Fruit fly (Drosophila melanogaster) whole organism, prepupa: ENCODE data around the gene CG13857.
A peak's percentile ranks its signal among the peaks of the same experiment; 100 is the strongest.

Experiments
- Blimp-1 ChIP-seq: fragments of 200-800 bp; sonication (Bioruptor generic); optimal IDR thresholded peaks from 3 replicates; lab custom pipeline; 2017; ENCODE audit warnings: missing biosample characterization, missing genetic modification characterization, mild to moderate bottlenecking, moderate library complexity, missing genetic modification reagents
- CG11294 ChIP-seq: fragments of 200-800 bp; sonication (Bioruptor generic); IDR thresholded peaks from 2 replicates; pipeline ENCODE4 v1.3.6; 2022; ENCODE audit warnings: missing biosample characterization, missing genetic modification characterization
- CG11902 ChIP-seq: fragments of 200-800 bp; sonication (Bioruptor generic); optimal IDR thresholded peaks from 3 replicates; lab custom pipeline; 2016; ENCODE audit warnings: missing biosample characterization, missing genetic modification characterization
- CG15336 ChIP-seq: fragments of 200-800 bp; sonication (Bioruptor generic); IDR thresholded peaks from 2 replicates; pipeline ENCODE4 v1.3.6; 2022; ENCODE audit warnings: missing biosample characterization, missing genetic modification characterization
- CG1621 ChIP-seq: fragments of 200-800 bp; sonication (Bioruptor generic); optimal IDR thresholded peaks from 3 replicates; lab custom pipeline; 2018; ENCODE audit warnings: missing biosample characterization, mild to moderate bottlenecking, missing genetic modification characterization
- CG16779 ChIP-seq: fragments of 200-800 bp; sonication (Bioruptor generic); optimal IDR thresholded peaks from 3 replicates; lab custom pipeline; 2017; ENCODE audit warnings: missing biosample characterization, mild to moderate bottlenecking, missing genetic modification characterization
- CG3032 ChIP-seq: fragments of 200-800 bp; optimal IDR thresholded peaks from 2 replicates; lab custom pipeline; 2019; ENCODE audit warnings: missing biosample characterization, mild to moderate bottlenecking, missing genetic modification characterization, moderate library complexity
- CG31627 ChIP-seq: fragments of 200-800 bp; sonication (Bioruptor generic); optimal IDR thresholded peaks from 3 replicates; lab custom pipeline; 2016; ENCODE audit warnings: missing biosample characterization, missing genetic modification characterization
- CG32006 ChIP-seq: fragments of 200-800 bp; sonication (Bioruptor generic); optimal IDR thresholded peaks from 3 replicates; lab custom pipeline; 2017; ENCODE audit warnings: missing biosample characterization, mild to moderate bottlenecking, missing genetic modification characterization
- CG34406 ChIP-seq: fragments of 200-800 bp; sonication (Bioruptor generic); optimal IDR thresholded peaks from 3 replicates; lab custom pipeline; 2016; ENCODE audit warnings: missing biosample characterization, missing genetic modification characterization
- CG3919 ChIP-seq: fragments of 200-800 bp; sonication (Bioruptor generic); optimal IDR thresholded peaks from 3 replicates; lab custom pipeline; 2016; ENCODE audit warnings: missing biosample characterization, missing genetic modification characterization
- CG4318 ChIP-seq: fragments of 200-800 bp; sonication (Bioruptor generic); optimal IDR thresholded peaks from 3 replicates; lab custom pipeline; 2017; ENCODE audit warnings: missing biosample characterization, mild to moderate bottlenecking, missing genetic modification characterization
- CG6276 ChIP-seq: fragments of 200-800 bp; sonication (Bioruptor generic); optimal IDR thresholded peaks from 2 replicates; lab custom pipeline; 2017; ENCODE audit warnings: missing biosample characterization, mild to moderate bottlenecking, missing genetic modification characterization
- CG6792 ChIP-seq: fragments of 200-800 bp; sonication (Bioruptor generic); optimal IDR thresholded peaks from 3 replicates; lab custom pipeline; 2016; ENCODE audit warnings: missing biosample characterization, missing genetic modification characterization
- CG6808 ChIP-seq: fragments of 200-800 bp; sonication (Bioruptor generic); optimal IDR thresholded peaks from 3 replicates; lab custom pipeline; 2017; ENCODE audit warnings: missing biosample characterization, missing genetic modification characterization, mild to moderate bottlenecking, moderate library complexity, missing genetic modification reagents
- CG6854 ChIP-seq: fragments of 200-800 bp; sonication (Bioruptor generic); optimal IDR thresholded peaks from 2 replicates; lab custom pipeline; 2017; ENCODE audit warnings: missing biosample characterization, mild to moderate bottlenecking, missing genetic modification characterization
- CG7368 ChIP-seq: fragments of 200-800 bp; sonication (Bioruptor generic); optimal IDR thresholded peaks from 3 replicates; lab custom pipeline; 2016; ENCODE audit warnings: missing biosample characterization, missing genetic modification characterization
- CG8119 ChIP-seq: fragments of 200-800 bp; sonication (Bioruptor generic); IDR thresholded peaks from 3 replicates; pipeline ENCODE4 v1.3.6; 2022; ENCODE audit warnings: missing biosample characterization, missing genetic modification characterization
- CG8319 ChIP-seq: fragments of 200-800 bp; sonication (Bioruptor generic); optimal IDR thresholded peaks from 3 replicates; lab custom pipeline; 2016; ENCODE audit warnings: missing biosample characterization, missing genetic modification characterization
- CG8632 ChIP-seq: fragments of 200-800 bp; sonication (Bioruptor generic); optimal IDR thresholded peaks from 3 replicates; lab custom pipeline; 2016; ENCODE audit warnings: missing biosample characterization, missing genetic modification characterization
- CG9139 ChIP-seq: fragments of 200-800 bp; sonication (Bioruptor generic); optimal IDR thresholded peaks from 3 replicates; lab custom pipeline; 2017; ENCODE audit warnings: missing biosample characterization, mild to moderate bottlenecking, missing genetic modification characterization
- Eip75B ChIP-seq: fragments of 200-800 bp; sonication (Bioruptor generic); optimal IDR thresholded peaks from 3 replicates; lab custom pipeline; 2016; ENCODE audit warnings: missing biosample characterization, missing genetic modification characterization
- Eip78C ChIP-seq: fragments of 200-800 bp; sonication (Bioruptor generic); peaks from one replicate; lab custom pipeline; 2016; ENCODE audit warnings: missing biosample characterization, missing genetic modification characterization
- Eip93F ChIP-seq: fragments of 200-800 bp; sonication (Bioruptor generic); optimal IDR thresholded peaks from 2 replicates; lab custom pipeline; 2016; ENCODE audit warnings: missing biosample characterization, mild to moderate bottlenecking, missing genetic modification characterization
- Ets21C ChIP-seq: fragments of 200-800 bp; sonication (Bioruptor generic); optimal IDR thresholded peaks from 3 replicates; lab custom pipeline; 2016; ENCODE audit warnings: missing biosample characterization, missing genetic modification characterization
- Ets96B ChIP-seq: fragments of 200-800 bp; optimal IDR thresholded peaks from 2 replicates; lab custom pipeline; 2019; ENCODE audit warnings: missing biosample characterization, mild to moderate bottlenecking, missing genetic modification characterization, moderate library complexity
- Gug ChIP-seq: fragments of 200-800 bp; sonication (Bioruptor generic); IDR thresholded peaks from 2 replicates; pipeline ENCODE4 v1.3.6; 2022; ENCODE audit warnings: missing biosample characterization, missing genetic modification characterization
- Hr38 ChIP-seq: sonication (Bioruptor generic); optimal IDR thresholded peaks from 2 replicates; lab custom pipeline; 2016; ENCODE audit warnings: missing biosample characterization, missing genetic modification characterization
- Hr39 ChIP-seq: fragments of 200-800 bp; sonication (Bioruptor generic); optimal IDR thresholded peaks from 2 replicates; lab custom pipeline; 2016; ENCODE audit warnings: missing biosample characterization, missing genetic modification characterization
- Hr4 ChIP-seq: fragments of 200-800 bp; sonication (Bioruptor generic); optimal IDR thresholded peaks from 3 replicates; lab custom pipeline; 2016; ENCODE audit warnings: missing biosample characterization, missing genetic modification characterization
- Met ChIP-seq: fragments of 200-800 bp; sonication (Bioruptor generic); optimal IDR thresholded peaks from 3 replicates; lab custom pipeline; 2016; ENCODE audit warnings: missing biosample characterization, missing genetic modification characterization
- OdsH ChIP-seq: fragments of 200-800 bp; sonication (Bioruptor generic); optimal IDR thresholded peaks from 3 replicates; lab custom pipeline; 2016; ENCODE audit warnings: missing biosample characterization, missing genetic modification characterization
- Smox ChIP-seq: fragments of 200-800 bp; sonication (Bioruptor generic); optimal IDR thresholded peaks from 3 replicates; lab custom pipeline; 2016; ENCODE audit warnings: missing biosample characterization, missing genetic modification characterization
- Sox102F ChIP-seq: fragments of 200-800 bp; sonication (Bioruptor generic); optimal IDR thresholded peaks from 2 replicates; lab custom pipeline; 2016; ENCODE audit warnings: missing biosample characterization, mild to moderate bottlenecking, missing genetic modification characterization
- Sox14 ChIP-seq: fragments of 200-800 bp; sonication (Bioruptor generic); optimal IDR thresholded peaks from 3 replicates; lab custom pipeline; 2016; ENCODE audit warnings: missing biosample characterization, missing genetic modification characterization
- Sox15 ChIP-seq: fragments of 200-800 bp; sonication (Bioruptor generic); optimal IDR thresholded peaks from 3 replicates; lab custom pipeline; 2016; ENCODE audit warnings: missing biosample characterization, missing genetic modification characterization
- achi ChIP-seq: fragments of 200-800 bp; sonication (Bioruptor generic); optimal IDR thresholded peaks from 3 replicates; lab custom pipeline; 2016; ENCODE audit warnings: missing biosample characterization, missing genetic modification characterization
- cyc ChIP-seq: fragments of 200-800 bp; sonication (Bioruptor generic); optimal IDR thresholded peaks from 3 replicates; lab custom pipeline; 2016; ENCODE audit warnings: missing biosample characterization, missing genetic modification characterization
- dac ChIP-seq: fragments of 200-800 bp; sonication (Bioruptor generic); optimal IDR thresholded peaks from 2 replicates; lab custom pipeline; 2017; ENCODE audit warnings: missing biosample characterization, mild to moderate bottlenecking, missing genetic modification characterization
- fd85E ChIP-seq: fragments of 200-800 bp; sonication (Bioruptor generic); optimal IDR thresholded peaks from 3 replicates; lab custom pipeline; 2016; ENCODE audit warnings: missing biosample characterization, missing genetic modification characterization
- fkh ChIP-seq: fragments of 200-800 bp; sonication (Bioruptor generic); optimal IDR thresholded peaks from 3 replicates; lab custom pipeline; 2017; ENCODE audit warnings: missing biosample characterization, mild to moderate bottlenecking, missing genetic modification characterization, moderate library complexity
- lz ChIP-seq: fragments of 200-800 bp; sonication (Bioruptor generic); optimal IDR thresholded peaks from 3 replicates; lab custom pipeline; 2016; ENCODE audit warnings: missing biosample characterization, missing genetic modification characterization
- net ChIP-seq: fragments of 200-800 bp; sonication (Bioruptor generic); optimal IDR thresholded peaks from 3 replicates; lab custom pipeline; 2016; ENCODE audit warnings: missing biosample characterization, missing genetic modification characterization
- pdm3 ChIP-seq: fragments of 200-800 bp; sonication (Bioruptor generic); optimal IDR thresholded peaks from 3 replicates; lab custom pipeline; 2016; ENCODE audit warnings: missing biosample characterization, missing genetic modification characterization
- spab ChIP-seq: fragments of 200-800 bp; sonication (Bioruptor generic); optimal IDR thresholded peaks from 2 replicates; lab custom pipeline; 2017; ENCODE audit warnings: missing biosample characterization, mild to moderate bottlenecking, missing genetic modification characterization, missing genetic modification reagents
- ss ChIP-seq, 2 experiments: fragments of 200-800 bp; sonication (Bioruptor generic); optimal IDR thresholded peaks; 2 replicates in 1 of 2; 3 replicates in 1 of 2; lab custom pipeline; 2017 to 2018; ENCODE audit warnings: mild to moderate bottlenecking in 2 of 2, missing biosample characterization in 2 of 2, missing genetic modification characterization in 2 of 2, moderate library complexity in 1 of 2
- svp ChIP-seq: fragments of 200-800 bp; sonication (Bioruptor generic); peaks from one replicate; lab custom pipeline; 2016; ENCODE audit warnings: missing biosample characterization, missing genetic modification characterization
- topi ChIP-seq: fragments of 200-800 bp; sonication (Bioruptor generic); optimal IDR thresholded peaks from 3 replicates; lab custom pipeline; 2016; ENCODE audit warnings: missing biosample characterization, missing genetic modification characterization

The CG13857 gene

dm6 chr3R:22423996-22424395 lies 30.1 kb upstream of the CG13857 start (continued):
- TF ChIP-seq Sox14 (GFP tag; lab: Kevin White, UChicago): peak; percentile 66
- peak; percentile 35; the same call in 1 of the 2 replicates for TF ChIP-seq CG15336 (GFP tag; lab: Robert Waterston, UW)
- TF ChIP-seq CG16779 (tag; lab: Kevin White, UChicago): no peak
- no peak for TF ChIP-seq Hr38 (GFP tag; lab: Kevin White, UChicago)
- peak; percentile 88 for TF ChIP-seq svp
- TF ChIP-seq CG8632: peak; percentile 63
- TF ChIP-seq CG6792 (GFP tag; lab: Kevin White, UChicago): peak; percentile 56
- peak; percentile 43 for TF ChIP-seq CG3032 (tag; lab: Kevin White, UChicago)
- TF ChIP-seq ss (GFP tag; optimal IDR thresholded peaks at IDR 0.05; lab: Kevin White, UChicago): peak in 1 of 2 experiments; percentile 64
- no peak for TF ChIP-seq Blimp-1 (GFP tag; lab: Kevin White, UChicago)
- peak; percentile 42 for TF ChIP-seq Eip93F (GFP tag; lab: Kevin White, UChicago)
- peak; percentile 92 for TF ChIP-seq Eip78C
- peak; percentile 61 for TF ChIP-seq CG31627 (GFP tag; lab: Kevin White, UChicago)
- TF ChIP-seq spab (GFP tag; lab: Kevin White, UChicago): no peak

dm6 chr3R:22421618-22422017 lies 27.7 kb upstream of the CG13857 start:
- no peak for TF ChIP-seq Hr4 (GFP tag; lab: Kevin White, UChicago)
- TF ChIP-seq CG11294: peak; percentile 35; the same call in 1 of the 2 replicates
- TF ChIP-seq OdsH: no peak
- TF ChIP-seq net (GFP tag; lab: Kevin White, UChicago): peak; percentile 61
- TF ChIP-seq Eip78C: peak; percentile 88
- TF ChIP-seq Hr39: peak; percentile 86
- no peak for TF ChIP-seq CG9139 (GFP tag; lab: Kevin White, UChicago)
- TF ChIP-seq CG8319: peak; percentile 61
- TF ChIP-seq Sox102F (GFP tag; lab: Kevin White, UChicago): peak; percentile 80
- TF ChIP-seq lz (GFP tag; lab: Kevin White, UChicago): peak; percentile 82
- TF ChIP-seq CG16779 (tag; lab: Kevin White, UChicago): peak; percentile 27
- peak; percentile 83 for TF ChIP-seq topi (GFP tag; lab: Kevin White, UChicago)
- no peak for TF ChIP-seq fd85E (GFP tag; lab: Kevin White, UChicago)
- peak; percentile 95 for TF ChIP-seq svp
- peak; percentile 80 for TF ChIP-seq CG6792 (GFP tag; lab: Kevin White, UChicago)
- TF ChIP-seq fkh (GFP tag; lab: Kevin White, UChicago): no peak
- TF ChIP-seq pdm3: peak; percentile 77
- peak; percentile 33 for TF ChIP-seq Blimp-1 (GFP tag; lab: Kevin White, UChicago)
- no peak for TF ChIP-seq dac (GFP tag; lab: Kevin White, UChicago)
- peak in 1 of 2 experiments; percentile 39 for TF ChIP-seq ss (GFP tag; optimal IDR thresholded peaks at IDR 0.05; lab: Kevin White, UChicago)
- TF ChIP-seq CG6808 (GFP tag; lab: Kevin White, UChicago): peak; percentile 24
- TF ChIP-seq CG34406 (GFP tag; lab: Kevin White, UChicago): peak; percentile 72
- no peak for TF ChIP-seq CG32006
- TF ChIP-seq Gug (GFP tag; lab: Robert Waterston, UW): peak; percentile 41; the same call in 1 of the 2 replicates
- TF ChIP-seq cyc (GFP tag; lab: Kevin White, UChicago): peak; percentile 84
- no peak for TF ChIP-seq spab (GFP tag; lab: Kevin White, UChicago)
- peak; percentile 85 for TF ChIP-seq Eip75B (GFP tag; lab: Kevin White, UChicago)
- no peak for TF ChIP-seq CG6854
- TF ChIP-seq Hr38 (GFP tag; lab: Kevin White, UChicago): no peak
- TF ChIP-seq CG8119: peak; percentile 59; the same call in 2 of the 3 replicates
- TF ChIP-seq CG3919 (GFP tag; lab: Kevin White, UChicago): peak; percentile 74
- TF ChIP-seq CG4318: no peak
- TF ChIP-seq Ets96B (tag; lab: Kevin White, UChicago): peak; percentile 55
- peak; percentile 87 for TF ChIP-seq CG31627 (GFP tag; lab: Kevin White, UChicago)
- TF ChIP-seq CG6276 (GFP tag; lab: Kevin White, UChicago): no peak
- peak; percentile 79 for TF ChIP-seq Smox (GFP tag; lab: Kevin White, UChicago)
- no peak for TF ChIP-seq CG1621 (tag; lab: Kevin White, UChicago)
- TF ChIP-seq achi (GFP tag; lab: Kevin White, UChicago): peak; percentile 69
- TF ChIP-seq CG7368 (GFP tag; lab: Kevin White, UChicago): no peak
- peak; percentile 61 for TF ChIP-seq CG3032 (tag; lab: Kevin White, UChicago)
- TF ChIP-seq Ets21C (GFP tag; lab: Kevin White, UChicago): peak; percentile 73
- peak; percentile 84 for TF ChIP-seq Met (GFP tag; lab: Kevin White, UChicago)
- TF ChIP-seq Sox15: peak; percentile 47
- TF ChIP-seq CG11902: peak; percentile 68
- peak; percentile 82; the same call in 1 of the 2 replicates for TF ChIP-seq CG15336 (GFP tag; lab: Robert Waterston, UW)
